Worm (Caenorhabditis elegans): ENCODE results near the gene B0244.15.

B0244.15 gene

ce11 chrIII:5761886-5762285, 18.7 kb downstream of the B0244.15 start:
- TF ChIP-seq ttx-3 (tag; optimal IDR thresholded peaks at IDR 0.05): no peak
- TF ChIP-seq nfya-1 (tag; optimal IDR thresholded peaks at IDR 0.05): no peak
- no peak for TF ChIP-seq rnt-1 (tag; optimal IDR thresholded peaks at IDR 0.05)
- TF ChIP-seq hlh-15 (tag; optimal IDR thresholded peaks at IDR 0.05): no peak
- no peak for TF ChIP-seq elt-2 (tag; optimal IDR thresholded peaks at IDR 0.05)
- TF ChIP-seq ceh-22 (tag; optimal IDR thresholded peaks at IDR 0.05): no peak
- no peak for TF ChIP-seq pros-1 (tag; optimal IDR thresholded peaks at IDR 0.05)
- no peak for TF ChIP-seq ceh-18 (tag; optimal IDR thresholded peaks at IDR 0.05)
- no peak for TF ChIP-seq ceh-31 (tag; optimal IDR thresholded peaks at IDR 0.05)
- TF ChIP-seq tbx-2 (tag; optimal IDR thresholded peaks at IDR 0.05): no peak
- TF ChIP-seq hlh-13 (GFP tag; optimal IDR thresholded peaks at IDR 0.05): no peak
- no peak for TF ChIP-seq fax-1 (tag; optimal IDR thresholded peaks at IDR 0.05)
- TF ChIP-seq dmd-4 (tag; optimal IDR thresholded peaks at IDR 0.05; ENCODE audit: borderline replicate concordance): no peak
- no peak for TF ChIP-seq eyg-1 (tag; optimal IDR thresholded peaks at IDR 0.05)
- TF ChIP-seq unc-3 (GFP tag; conservative IDR thresholded peaks at IDR 0.05): no peak
- TF ChIP-seq unc-3 (tag; optimal IDR thresholded peaks at IDR 0.05): no peak
- no peak for TF ChIP-seq mec-3 (tag; optimal IDR thresholded peaks at IDR 0.05; ENCODE audit: borderline replicate concordance)
- TF ChIP-seq ceh-30 (tag; optimal IDR thresholded peaks at IDR 0.05): no peak
- TF ChIP-seq dve-1 (tag; optimal IDR thresholded peaks at IDR 0.05): no peak

ce11 chrIII:5763988-5764387, 20.8 kb downstream of the B0244.15 start:
- TF ChIP-seq hlh-30 (tag; optimal IDR thresholded peaks at IDR 0.05; ENCODE audit: insufficient read depth): no peak

ce11 chrIII:5769726-5770235, 26.6 kb downstream of the B0244.15 start, which contains the start of gene cutl-23:
cutl-23 (plus strand) TSS chrIII:5770185.
- TF ChIP-seq ceh-2 (tag; optimal IDR thresholded peaks at IDR 0.05): no peak
- TF ChIP-seq tbx-2 (tag; optimal IDR thresholded peaks at IDR 0.05): peak; percentile 41
- peak; percentile 58 for TF ChIP-seq sox-4 (tag; optimal IDR thresholded peaks at IDR 0.05)
- peak; percentile 38 for TF ChIP-seq Y22D7AL.16 (tag; optimal IDR thresholded peaks at IDR 0.05)
- peak; percentile 9; the same call in 1 of the 2 replicates for TF ChIP-seq ceh-45 (GFP tag; IDR thresholded peaks at IDR 0.05)
- no peak for TF ChIP-seq ceh-14 (tag; optimal IDR thresholded peaks at IDR 0.05)
- TF ChIP-seq unc-55 (GFP tag; optimal IDR thresholded peaks at IDR 0.05): no peak
- TF ChIP-seq tbx-7 (tag; optimal IDR thresholded peaks at IDR 0.05): no peak
- no peak for TF ChIP-seq odd-2 (tag; optimal IDR thresholded peaks at IDR 0.05)
- no peak for TF ChIP-seq ahr-1 (tag; optimal IDR thresholded peaks at IDR 0.05)
- TF ChIP-seq madf-2 (tag; optimal IDR thresholded peaks at IDR 0.05): peak; percentile 28
- no peak for TF ChIP-seq ceh-30 (tag; optimal IDR thresholded peaks at IDR 0.05)
- TF ChIP-seq pha-2 (tag; optimal IDR thresholded peaks at IDR 0.05): peak; percentile 26
- peak; percentile 41 for TF ChIP-seq sdc-2 (tag; optimal IDR thresholded peaks at IDR 0.05)
- peak; percentile 35 for TF ChIP-seq nhr-232 (tag; optimal IDR thresholded peaks at IDR 0.05)
- TF ChIP-seq syd-9 (tag; optimal IDR thresholded peaks at IDR 0.05): peak; percentile 39
- no peak for TF ChIP-seq ceh-22 (tag; optimal IDR thresholded peaks at IDR 0.05)
- peak; percentile 58 for TF ChIP-seq gmeb-2 (tag; optimal IDR thresholded peaks at IDR 0.05)
- peak; percentile 34 for TF ChIP-seq ceh-9 (tag; optimal IDR thresholded peaks at IDR 0.05)
- peak; percentile 27 for TF ChIP-seq F13H6.1 (tag; optimal IDR thresholded peaks at IDR 0.05)
- TF ChIP-seq pros-1 (tag; optimal IDR thresholded peaks at IDR 0.05): no peak
- peak; percentile 80 for TF ChIP-seq hlh-6 (tag; optimal IDR thresholded peaks at IDR 0.05)
- no peak for TF ChIP-seq hlh-13 (GFP tag; optimal IDR thresholded peaks at IDR 0.05)
- no peak for TF ChIP-seq ceh-18 (tag; optimal IDR thresholded peaks at IDR 0.05)
- TF ChIP-seq ttx-3 (tag; optimal IDR thresholded peaks at IDR 0.05): no peak
- peak; percentile 11 for TF ChIP-seq ceh-34 (tag; optimal IDR thresholded peaks at IDR 0.05)
- TF ChIP-seq T23F11.4 (GFP tag; optimal IDR thresholded peaks at IDR 0.05): peak; percentile 65
- no peak for TF ChIP-seq hlh-8 (tag; optimal IDR thresholded peaks at IDR 0.05)
- TF ChIP-seq fkh-6 (tag; optimal IDR thresholded peaks at IDR 0.05): peak; percentile 33
- TF ChIP-seq pag-3 (tag; optimal IDR thresholded peaks at IDR 0.05; ENCODE audit: borderline replicate concordance): no peak
- peak; percentile 59 for TF ChIP-seq ceh-6 (GFP tag; optimal IDR thresholded peaks at IDR 0.05)
- TF ChIP-seq lin-11 (tag; optimal IDR thresholded peaks at IDR 0.05): peak; percentile 27
- TF ChIP-seq C38D4.7 (GFP tag; optimal IDR thresholded peaks at IDR 0.05): peak; percentile 19
- peak; percentile 50 for TF ChIP-seq ets-4 (tag; optimal IDR thresholded peaks at IDR 0.05)
- peak; percentile 5; the same call in 1 of the 2 replicates for TF ChIP-seq sox-2 (GFP tag; IDR thresholded peaks at IDR 0.05)
- no peak for TF ChIP-seq elt-2 (tag; optimal IDR thresholded peaks at IDR 0.05)
- TF ChIP-seq nhr-11 (tag; optimal IDR thresholded peaks at IDR 0.05): no peak

All from whole organism, late embryonic.